Worm (Caenorhabditis elegans) whole organism, late embryonic: ENCODE data around the gene htp-1.

Experiments used
- hlh-15 ChIP-seq: sonication (generic microtip); optimal IDR thresholded peaks from 2 replicates; lab custom pipeline; 2016; ENCODE audit warnings: missing genetic modification characterization, missing compliant biosample characterization
- lim-6 ChIP-seq: sonication (generic microtip); optimal IDR thresholded peaks from 2 replicates; lab custom pipeline; 2016; ENCODE audit warnings: missing genetic modification characterization, missing compliant biosample characterization
- syd-9 ChIP-seq: sonication (generic microtip); optimal IDR thresholded peaks from 2 replicates; lab custom pipeline; 2016; ENCODE audit warnings: mild to moderate bottlenecking, missing genetic modification characterization, moderate library complexity, missing compliant biosample characterization
- ttx-3 ChIP-seq: sonication (generic microtip); optimal IDR thresholded peaks from 2 replicates; lab custom pipeline; 2016; ENCODE audit warnings: missing genetic modification reagents, missing genetic modification characterization, missing compliant biosample characterization

ce11 chrIV:5411120-5411519 lies 19.8 kb upstream of the htp-1 start, which contains the start of gene ZK616.65:
- TF ChIP-seq ttx-3 (no peak), hlh-15 (tag; lab: Kevin White, UChicago) (no peak), lim-6 (tag; lab: Kevin White, UChicago) (no peak), syd-9 (no peak)
